Fruit fly (Drosophila melanogaster): ENCODE data around the gene Jhbp16.

- no peak for TF ChIP-seq CG34367 (tag; optimal IDR thresholded peaks at IDR 0.05)
- peak; percentile 5 for TF ChIP-seq CG15710 (tag; optimal IDR thresholded peaks at IDR 0.05)
- no peak; the same call in 2 of the 3 replicates for TF ChIP-seq fd96Ca (GFP tag; IDR thresholded peaks at IDR 0.05)
- TF ChIP-seq EcR (GFP tag; optimal IDR thresholded peaks at IDR 0.05), result peak; percentile 69
- TF ChIP-seq D1 (tag; optimal IDR thresholded peaks at IDR 0.05), result no peak
Measured at dm6 chr3R:21626103-21626897, 37.9 kb upstream of the Jhbp16 start.

Measured in whole organism, pupa.